Worm (Caenorhabditis elegans) whole organism, mixed stage, embryonic: Measurements from ENCODE around the gene ZK262.8.
"Not testable (repeated sequence)": the region's sequence is repeated elsewhere in the genome, so short reads cannot be mapped to it uniquely, and the experiment has no call there.

Experiments used
- bed-3 ChIP-seq: fragments of 200-800 bp; sonication (Bioruptor generic); optimal IDR thresholded peaks from 3 replicates; lab custom pipeline; 2018; ENCODE audit warnings: mild to moderate bottlenecking, missing genetic modification characterization, moderate library complexity, missing compliant biosample characterization
- ceh-39 ChIP-seq: fragments of 150-350 bp; optimal IDR thresholded peaks from 2 replicates; lab custom pipeline; 2014; ENCODE audit warnings: missing biosample characterization, missing genetic modification characterization
- ceh-43 ChIP-seq: fragments of 200-800 bp; sonication (Bioruptor generic); optimal IDR thresholded peaks from 2 replicates; lab custom pipeline; 2018; ENCODE audit warnings: mild to moderate bottlenecking, missing genetic modification characterization, moderate library complexity, missing compliant biosample characterization
- ceh-83 ChIP-seq: fragments of 200-800 bp; sonication (Bioruptor generic); optimal IDR thresholded peaks from 2 replicates; lab custom pipeline; 2018; ENCODE audit warnings: mild to moderate bottlenecking, missing genetic modification characterization, missing compliant biosample characterization
- drap-1 ChIP-seq: fragments of 200-800 bp; sonication (Bioruptor generic); optimal IDR thresholded peaks from 3 replicates; lab custom pipeline; 2018; ENCODE audit warnings: mild to moderate bottlenecking, missing genetic modification characterization, missing compliant biosample characterization
- elt-1 ChIP-seq: sonication (generic microtip); optimal IDR thresholded peaks from 2 replicates; lab custom pipeline; 2017; ENCODE audit warnings: missing genetic modification characterization, mild to moderate bottlenecking, missing compliant biosample characterization, antibody characterized with exemption, moderate library complexity, borderline replicate concordance; ENCODE audit not compliant: insufficient read depth
- elt-3 ChIP-seq: fragments of 150-350 bp; optimal IDR thresholded peaks from 2 replicates; lab custom pipeline; 2014; ENCODE audit warnings: missing biosample characterization, missing genetic modification characterization
- flh-1 ChIP-seq: fragments of 200-800 bp; sonication (Bioruptor generic); optimal IDR thresholded peaks from 2 replicates; lab custom pipeline; 2018; ENCODE audit warnings: mild to moderate bottlenecking, missing genetic modification characterization, moderate library complexity, missing compliant biosample characterization
- hlh-1 ChIP-seq: fragments of 150-350 bp; optimal IDR thresholded peaks from 2 replicates; lab custom pipeline; 2014; ENCODE audit warnings: missing biosample characterization, missing genetic modification reagents, missing genetic modification characterization
- lin-13 ChIP-seq: fragments of 150-350 bp; optimal IDR thresholded peaks from 2 replicates; lab custom pipeline; 2014; ENCODE audit warnings: missing biosample characterization, missing genetic modification characterization
- mep-1 ChIP-seq: fragments of 150-350 bp; optimal IDR thresholded peaks from 2 replicates; lab custom pipeline; 2017; ENCODE audit warnings: missing biosample characterization, missing genetic modification reagents, missing genetic modification characterization, inconsistent platforms
- mls-2 ChIP-seq: sonication (generic microtip); optimal IDR thresholded peaks from 2 replicates; lab custom pipeline; 2016; ENCODE audit warnings: mild to moderate bottlenecking, missing genetic modification characterization, moderate library complexity, missing compliant biosample characterization
- nhr-12 ChIP-seq: fragments of 150-350 bp; optimal IDR thresholded peaks from 2 replicates; lab custom pipeline; 2014; ENCODE audit warnings: missing biosample characterization, missing genetic modification characterization
- nhr-28 ChIP-seq: fragments of 150-350 bp; optimal IDR thresholded peaks from 2 replicates; lab custom pipeline; 2014; ENCODE audit warnings: missing biosample characterization, missing genetic modification characterization
- nhr-76 ChIP-seq: sonication (generic microtip); optimal IDR thresholded peaks from 2 replicates; lab custom pipeline; 2017; ENCODE audit warnings: missing biosample characterization, missing genetic modification characterization
- pha-4 ChIP-seq: fragments of 150-350 bp; optimal IDR thresholded peaks from 2 replicates; lab custom pipeline; 2018; ENCODE audit warnings: missing biosample characterization, missing genetic modification reagents, missing genetic modification characterization
- sem-2 ChIP-seq: fragments of 200-800 bp; sonication (Bioruptor generic); optimal IDR thresholded peaks from 2 replicates; lab custom pipeline; 2018; ENCODE audit warnings: mild to moderate bottlenecking, missing genetic modification characterization, missing compliant biosample characterization
- snpc-4 ChIP-seq: fragments of 150-350 bp; optimal IDR thresholded peaks from 2 replicates; lab custom pipeline; 2014; ENCODE audit warnings: missing biosample characterization, missing genetic modification characterization
- sptf-1 ChIP-seq: sonication (generic microtip); optimal IDR thresholded peaks from 2 replicates; lab custom pipeline; 2017; ENCODE audit warnings: mild to moderate bottlenecking, missing genetic modification characterization, moderate library complexity, missing compliant biosample characterization
- tbx-8 ChIP-seq: fragments of 200-800 bp; sonication (Bioruptor generic); optimal IDR thresholded peaks from 2 replicates; lab custom pipeline; 2018; ENCODE audit warnings: mild to moderate bottlenecking, missing genetic modification characterization, moderate library complexity, missing compliant biosample characterization
- unc-120 ChIP-seq: sonication (generic microtip); optimal IDR thresholded peaks from 2 replicates; lab custom pipeline; 2017; ENCODE audit warnings: missing genetic modification characterization, missing compliant biosample characterization; ENCODE audit not compliant: poor library complexity, severe bottlenecking
- unc-39 ChIP-seq: fragments of 150-350 bp; optimal IDR thresholded peaks from 2 replicates; lab custom pipeline; 2014; ENCODE audit warnings: missing biosample characterization, missing genetic modification characterization
- zip-8 ChIP-seq: fragments of 150-350 bp; optimal IDR thresholded peaks from 2 replicates; lab custom pipeline; 2014; ENCODE audit warnings: missing biosample characterization, missing genetic modification characterization
- ztf-11 ChIP-seq: fragments of 150-350 bp; optimal IDR thresholded peaks from 2 replicates; lab custom pipeline; 2014; ENCODE audit warnings: missing biosample characterization, missing genetic modification characterization

Gene ZK262.8

ce11 chrV:18430826-18431225, 7.4 kb upstream of the ZK262.8 start:
- TF ChIP-seq sem-2 (GFP tag; lab: Kevin White, UChicago) = no peak
- peak; percentile 3 for TF ChIP-seq drap-1

ce11 chrV:18431450-18431849, 6.7 kb upstream of the ZK262.8 start, which contains the start of gene srw-82:
Gene srw-82, plus strand, starts transcription at chrV:18431750.
- no peak for TF ChIP-seq elt-1 (tag; lab: Kevin White, UChicago)
- no peak for TF ChIP-seq tbx-8 (GFP tag; lab: Kevin White, UChicago)
- no peak for TF ChIP-seq ceh-83 (GFP tag; lab: Kevin White, UChicago)

DNA sequence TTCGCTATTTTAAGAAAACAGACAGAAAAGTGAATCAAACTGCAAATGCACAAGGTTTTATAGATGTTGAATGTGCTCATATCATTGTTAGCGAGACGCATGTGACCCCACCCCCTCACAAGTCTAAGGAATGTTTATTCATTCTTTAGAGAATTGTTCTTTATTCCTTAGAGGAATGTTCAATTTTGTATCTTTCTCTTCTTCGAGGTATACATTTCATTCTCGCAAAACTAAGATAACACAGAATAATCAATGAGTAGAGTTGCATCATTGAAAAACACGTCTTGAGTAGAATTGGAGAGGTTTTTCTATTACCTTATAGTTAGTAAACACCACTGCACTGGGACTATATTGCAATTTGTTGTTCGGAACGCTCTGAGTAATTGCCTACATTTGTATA, 3.2 kb upstream of the ZK262.8 start, which contains the start of gene ZK262.20:
ZK262.20 (minus strand) TSS at position 101 of the 400 bp plus-strand sequence.
- TF ChIP-seq unc-39 (tag; lab: Kevin White, UChicago) (no peak), nhr-76 (tag; lab: Kevin White, UChicago) (no peak), zip-8 (tag; lab: Kevin White, UChicago) (no peak), elt-3 (tag; lab: Kevin White, UChicago) (no peak), sptf-1 (tag; lab: Kevin White, UChicago) (no peak), ceh-43 (GFP tag; lab: Kevin White, UChicago) (no peak), nhr-12 (tag; lab: Kevin White, UChicago) (no peak), nhr-28 (tag; lab: Kevin White, UChicago) (no peak), ztf-11 (tag; lab: Kevin White, UChicago) (no peak), hlh-1 (no peak), drap-1 (no peak), mep-1 (tag; lab: Kevin White, UChicago) (no peak), ceh-39 (tag; lab: Kevin White, UChicago) (no peak), unc-120 (tag; lab: Kevin White, UChicago) (no peak)

DNA sequence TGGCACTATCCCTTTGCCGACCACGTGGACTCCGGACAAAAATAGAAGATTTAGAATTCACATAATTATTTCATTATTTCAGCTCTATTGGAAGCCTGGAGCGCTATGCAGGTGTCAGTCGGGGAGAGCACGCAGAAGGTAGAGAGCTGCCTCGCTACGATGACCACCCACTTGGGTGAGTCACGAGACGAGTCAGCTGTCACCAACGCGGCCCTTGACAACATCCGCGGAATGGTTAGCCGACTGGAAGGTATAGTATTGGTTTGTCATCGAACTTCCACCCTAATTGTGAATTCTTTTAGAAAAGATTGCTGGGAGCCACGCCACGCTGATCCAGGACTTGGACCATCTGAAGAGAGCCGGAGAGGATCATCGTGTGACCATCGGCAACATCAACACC, 1.3 kb downstream of the ZK262.8 start, which contains the start of gene ZK262.9:
ZK262.9 (plus strand) TSS at position 301 of the 400 bp plus-strand sequence.
- not testable (repeated sequence) for TF ChIP-seq flh-1 (GFP tag; lab: Kevin White, UChicago); lin-13 (tag; lab: Kevin White, UChicago); hlh-1
- TF ChIP-seq, all 35 proteins: peak for 0; not testable (repeated sequence) for 35

DNA sequence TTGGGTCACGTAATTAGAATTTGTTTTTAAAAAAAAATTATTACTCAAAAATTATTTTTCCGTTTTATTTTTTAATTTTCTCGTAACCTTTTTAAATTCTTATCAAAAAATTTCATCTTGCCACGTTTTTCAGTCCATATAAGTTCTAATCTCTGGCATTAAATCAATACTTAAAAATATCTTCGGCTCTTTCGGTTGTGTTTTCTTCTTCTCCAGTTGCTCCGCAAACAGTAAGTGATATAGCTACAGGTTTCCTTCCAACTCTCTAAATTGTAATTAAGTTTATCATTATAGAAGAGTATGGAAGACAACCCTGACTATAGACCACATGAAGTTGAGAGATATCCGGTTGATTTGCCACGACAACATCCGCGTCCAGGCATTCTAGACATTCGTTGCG, 5.9 kb downstream of the ZK262.8 start, which contains the start of gene ZK228.1:
ZK228.1 (plus strand) TSS at position 301 of the 400 bp plus-strand sequence.
- TF ChIP-seq mep-1 (tag; lab: Kevin White, UChicago) = no peak
- TF ChIP-seq ceh-83 (GFP tag; lab: Kevin White, UChicago) = no peak
- no peak for TF ChIP-seq snpc-4 (tag; lab: Kevin White, UChicago)
- no peak for TF ChIP-seq unc-120 (tag; lab: Kevin White, UChicago)
- TF ChIP-seq hlh-1 = no peak
- TF ChIP-seq sem-2 (GFP tag; lab: Kevin White, UChicago) = no peak
- no peak for TF ChIP-seq tbx-8 (GFP tag; lab: Kevin White, UChicago)
- TF ChIP-seq bed-3 (GFP tag; lab: Kevin White, UChicago) = no peak
- no peak for TF ChIP-seq pha-4 (tag; lab: Kevin White, UChicago)
- TF ChIP-seq, all 35 proteins: peak for 0

- no peak for TF ChIP-seq hlh-1
- TF ChIP-seq nhr-28 (tag; lab: Kevin White, UChicago) = no peak
- no peak for TF ChIP-seq nhr-12 (tag; lab: Kevin White, UChicago)
- no peak for TF ChIP-seq elt-1 (tag; lab: Kevin White, UChicago)
- no peak for TF ChIP-seq mls-2
- TF ChIP-seq unc-39 (tag; lab: Kevin White, UChicago) = no peak
These were observed 18.4 kb downstream of the ZK262.8 start, which contains the start of gene ZK228.10 for ce11 chrV:18456574-18456973. Gene ZK228.10, plus strand, starts transcription at chrV:18456874.

- TF ChIP-seq nhr-28 (tag; lab: Kevin White, UChicago) (no peak), ceh-83 (GFP tag; lab: Kevin White, UChicago) (no peak), elt-1 (tag; lab: Kevin White, UChicago) (peak; percentile 21)
These were observed 23.1 kb downstream of the ZK262.8 start, which contains the start of gene ZK228.3 for ce11 chrV:18461200-18461728. Gene ZK228.3, minus strand, starts transcription at chrV:18461250.
